Worm (Caenorhabditis elegans) whole organism, mixed stage, embryonic: ENCODE measurements around the gene ttr-1.

Experiments used
- M03D4.4 ChIP-seq: sonication (generic microtip); optimal IDR thresholded peaks from 2 replicates; lab custom pipeline; 2017; ENCODE audit warnings: mild to moderate bottlenecking, missing genetic modification characterization, missing compliant biosample characterization
- blmp-1 ChIP-seq: fragments of 150-350 bp; optimal IDR thresholded peaks from 2 replicates; lab custom pipeline; 2014; ENCODE audit warnings: missing biosample characterization, missing genetic modification characterization
- ceh-39 ChIP-seq: fragments of 150-350 bp; optimal IDR thresholded peaks from 2 replicates; lab custom pipeline; 2014; ENCODE audit warnings: missing biosample characterization, missing genetic modification characterization
- ceh-43 ChIP-seq: fragments of 200-800 bp; sonication (Bioruptor generic); optimal IDR thresholded peaks from 2 replicates; lab custom pipeline; 2018; ENCODE audit warnings: mild to moderate bottlenecking, missing genetic modification characterization, moderate library complexity, missing compliant biosample characterization
- ceh-83 ChIP-seq: fragments of 200-800 bp; sonication (Bioruptor generic); optimal IDR thresholded peaks from 2 replicates; lab custom pipeline; 2018; ENCODE audit warnings: mild to moderate bottlenecking, missing genetic modification characterization, missing compliant biosample characterization
- ces-1 ChIP-seq: fragments of 150-350 bp; optimal IDR thresholded peaks from 2 replicates; lab custom pipeline; 2014; ENCODE audit warnings: missing biosample characterization, missing genetic modification reagents, missing genetic modification characterization
- cnd-1 ChIP-seq: fragments of 200-800 bp; sonication (Bioruptor generic); optimal IDR thresholded peaks from 2 replicates; lab custom pipeline; 2018; ENCODE audit warnings: mild to moderate bottlenecking, missing genetic modification characterization, missing compliant biosample characterization
- drap-1 ChIP-seq: fragments of 200-800 bp; sonication (Bioruptor generic); optimal IDR thresholded peaks from 3 replicates; lab custom pipeline; 2018; ENCODE audit warnings: mild to moderate bottlenecking, missing genetic modification characterization, missing compliant biosample characterization
- elt-1 ChIP-seq: sonication (generic microtip); optimal IDR thresholded peaks from 2 replicates; lab custom pipeline; 2017; ENCODE audit warnings: missing genetic modification characterization, mild to moderate bottlenecking, missing compliant biosample characterization, antibody characterized with exemption, moderate library complexity, borderline replicate concordance; ENCODE audit not compliant: insufficient read depth
- elt-3 ChIP-seq: fragments of 150-350 bp; optimal IDR thresholded peaks from 2 replicates; lab custom pipeline; 2014; ENCODE audit warnings: missing biosample characterization, missing genetic modification characterization
- flh-1 ChIP-seq: fragments of 200-800 bp; sonication (Bioruptor generic); optimal IDR thresholded peaks from 2 replicates; lab custom pipeline; 2018; ENCODE audit warnings: mild to moderate bottlenecking, missing genetic modification characterization, moderate library complexity, missing compliant biosample characterization
- ham-2 ChIP-seq: fragments of 200-800 bp; sonication (Bioruptor generic); optimal IDR thresholded peaks from 2 replicates; lab custom pipeline; 2018; ENCODE audit warnings: mild to moderate bottlenecking, missing genetic modification characterization, missing compliant biosample characterization
- hlh-1 ChIP-seq: fragments of 150-350 bp; optimal IDR thresholded peaks from 2 replicates; lab custom pipeline; 2014; ENCODE audit warnings: missing biosample characterization, missing genetic modification reagents, missing genetic modification characterization
- lin-13 ChIP-seq: fragments of 150-350 bp; optimal IDR thresholded peaks from 2 replicates; lab custom pipeline; 2014; ENCODE audit warnings: missing biosample characterization, missing genetic modification characterization
- lin-32 ChIP-seq: fragments of 200-800 bp; sonication (Bioruptor generic); optimal IDR thresholded peaks from 2 replicates; lab custom pipeline; 2018; ENCODE audit warnings: mild to moderate bottlenecking, missing genetic modification characterization, missing compliant biosample characterization
- lsy-2 ChIP-seq: fragments of 150-350 bp; optimal IDR thresholded peaks from 2 replicates; lab custom pipeline; 2014; ENCODE audit warnings: missing biosample characterization, missing genetic modification characterization
- mab-5 ChIP-seq: fragments of 150-350 bp; optimal IDR thresholded peaks from 2 replicates; lab custom pipeline; 2014; ENCODE audit warnings: missing biosample characterization, missing genetic modification characterization
- mep-1 ChIP-seq: fragments of 150-350 bp; optimal IDR thresholded peaks from 2 replicates; lab custom pipeline; 2017; ENCODE audit warnings: missing biosample characterization, missing genetic modification reagents, missing genetic modification characterization, inconsistent platforms
- mls-2 ChIP-seq: sonication (generic microtip); optimal IDR thresholded peaks from 2 replicates; lab custom pipeline; 2016; ENCODE audit warnings: mild to moderate bottlenecking, missing genetic modification characterization, moderate library complexity, missing compliant biosample characterization
- nhr-12 ChIP-seq: fragments of 150-350 bp; optimal IDR thresholded peaks from 2 replicates; lab custom pipeline; 2014; ENCODE audit warnings: missing biosample characterization, missing genetic modification characterization
- nhr-2 ChIP-seq: fragments of 150-350 bp; optimal IDR thresholded peaks from 2 replicates; lab custom pipeline; 2014; ENCODE audit warnings: missing biosample characterization, missing genetic modification characterization
- nhr-237 ChIP-seq: fragments of 150-350 bp; optimal IDR thresholded peaks from 2 replicates; lab custom pipeline; 2014; ENCODE audit warnings: missing biosample characterization, missing genetic modification characterization
- nhr-28 ChIP-seq: fragments of 150-350 bp; optimal IDR thresholded peaks from 2 replicates; lab custom pipeline; 2014; ENCODE audit warnings: missing biosample characterization, missing genetic modification characterization
- nhr-76 ChIP-seq: sonication (generic microtip); optimal IDR thresholded peaks from 2 replicates; lab custom pipeline; 2017; ENCODE audit warnings: missing biosample characterization, missing genetic modification characterization
- pha-4 ChIP-seq: fragments of 150-350 bp; optimal IDR thresholded peaks from 2 replicates; lab custom pipeline; 2018; ENCODE audit warnings: missing biosample characterization, missing genetic modification reagents, missing genetic modification characterization
- sem-2 ChIP-seq: fragments of 200-800 bp; sonication (Bioruptor generic); optimal IDR thresholded peaks from 2 replicates; lab custom pipeline; 2018; ENCODE audit warnings: mild to moderate bottlenecking, missing genetic modification characterization, missing compliant biosample characterization
- snpc-4 ChIP-seq: fragments of 150-350 bp; optimal IDR thresholded peaks from 2 replicates; lab custom pipeline; 2014; ENCODE audit warnings: missing biosample characterization, missing genetic modification characterization
- sptf-1 ChIP-seq: sonication (generic microtip); optimal IDR thresholded peaks from 2 replicates; lab custom pipeline; 2017; ENCODE audit warnings: mild to moderate bottlenecking, missing genetic modification characterization, moderate library complexity, missing compliant biosample characterization
- tbx-8 ChIP-seq: fragments of 200-800 bp; sonication (Bioruptor generic); optimal IDR thresholded peaks from 2 replicates; lab custom pipeline; 2018; ENCODE audit warnings: mild to moderate bottlenecking, missing genetic modification characterization, moderate library complexity, missing compliant biosample characterization
- unc-39 ChIP-seq: fragments of 150-350 bp; optimal IDR thresholded peaks from 2 replicates; lab custom pipeline; 2014; ENCODE audit warnings: missing biosample characterization, missing genetic modification characterization
- zip-8 ChIP-seq: fragments of 150-350 bp; optimal IDR thresholded peaks from 2 replicates; lab custom pipeline; 2014; ENCODE audit warnings: missing biosample characterization, missing genetic modification characterization
- ztf-11 ChIP-seq: fragments of 150-350 bp; optimal IDR thresholded peaks from 2 replicates; lab custom pipeline; 2014; ENCODE audit warnings: missing biosample characterization, missing genetic modification characterization

The ttr-1 gene

DNA sequence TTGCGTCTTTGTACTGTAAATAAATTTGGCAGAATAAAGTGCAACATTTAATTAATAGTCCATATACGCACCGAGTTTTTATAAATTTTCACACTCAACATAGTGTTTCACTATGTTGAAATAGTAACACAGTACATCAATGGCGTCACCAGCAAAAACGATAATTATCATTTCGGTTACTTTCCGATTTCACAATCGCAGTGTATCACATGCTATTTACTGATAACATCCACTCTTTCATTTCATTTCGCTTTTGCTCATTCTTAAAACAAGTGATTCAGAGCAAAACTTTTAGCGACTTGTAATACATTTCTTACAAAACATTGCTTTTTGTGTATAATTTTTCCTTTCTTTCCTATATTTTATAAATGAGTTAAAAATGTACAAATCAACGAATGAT lies 15.2 kb upstream of the ttr-1 start, which contains the start of gene cbp-3:
Gene cbp-3 (plus strand): TSS at position 272 of the 400 bp plus-strand sequence.
- TF ChIP-seq ceh-43 (GFP tag; lab: Kevin White, UChicago) (no peak), nhr-12 (no peak), nhr-76 (tag; lab: Kevin White, UChicago) (no peak), lsy-2 (tag; lab: Kevin White, UChicago) (no peak), sptf-1 (tag; lab: Kevin White, UChicago) (no peak), nhr-237 (no peak), blmp-1 (no peak), zip-8 (no peak), mls-2 (no peak), ham-2 (GFP tag; lab: Kevin White, UChicago) (no peak), mab-5 (tag; lab: Kevin White, UChicago) (no peak), pha-4 (tag; lab: Kevin White, UChicago) (no peak), elt-3 (no peak)

DNA sequence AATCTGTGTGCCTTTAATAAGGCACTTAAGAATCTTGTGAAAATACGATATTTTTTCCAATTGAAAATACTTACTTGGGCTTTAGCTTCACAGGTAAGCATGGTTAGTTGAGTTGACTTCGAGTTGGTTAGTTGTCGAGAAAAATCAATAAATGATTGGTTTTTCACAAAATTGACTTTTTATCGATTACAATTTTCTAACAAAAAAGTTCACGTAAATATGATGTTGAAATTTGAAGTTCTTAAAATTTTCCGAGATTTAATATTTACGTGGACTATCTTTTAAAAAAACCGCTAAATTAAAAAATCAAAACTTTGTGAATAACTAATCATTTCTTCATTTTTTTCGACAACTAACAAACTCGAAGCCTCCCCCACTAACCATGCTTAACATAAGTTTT lies 8.1 kb upstream of the ttr-1 start, which contains the start of gene F40F12.3:
Gene F40F12.3 (minus strand): TSS at position 101 of the 400 bp plus-strand sequence.
- TF ChIP-seq nhr-76 (tag; lab: Kevin White, UChicago) (no peak), lin-13 (no peak), unc-39 (tag; lab: Kevin White, UChicago) (no peak), elt-3 (no peak), lsy-2 (tag; lab: Kevin White, UChicago) (no peak), ceh-43 (GFP tag; lab: Kevin White, UChicago) (no peak), ztf-11 (tag; lab: Kevin White, UChicago) (no peak)

DNA sequence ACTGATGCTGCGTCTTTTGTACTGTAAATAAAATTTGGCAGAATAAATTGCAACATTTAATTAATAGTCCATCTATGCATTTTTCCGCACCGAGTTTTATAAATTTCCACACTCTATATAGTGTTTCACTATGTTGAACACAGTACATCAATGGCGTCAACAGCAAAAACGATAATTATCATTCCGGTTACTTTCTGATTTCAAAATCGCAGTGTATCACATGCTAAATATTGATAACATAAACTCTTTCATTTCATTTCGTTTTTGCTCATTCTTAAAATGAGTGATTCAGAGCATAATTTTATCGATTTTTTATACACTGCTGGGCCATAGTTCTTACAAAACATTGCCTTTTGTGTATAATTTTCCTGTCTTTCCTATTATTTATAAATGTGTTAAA lies 6.6 kb upstream of the ttr-1 start:
- no peak for TF ChIP-seq nhr-2 (tag; lab: Kevin White, UChicago)
- no peak for TF ChIP-seq ces-1
- TF ChIP-seq ceh-43 (GFP tag; lab: Kevin White, UChicago) = no peak
- TF ChIP-seq pha-4 (tag; lab: Kevin White, UChicago) = no peak
- no peak for TF ChIP-seq tbx-8 (GFP tag; lab: Kevin White, UChicago)
- TF ChIP-seq drap-1 (GFP tag; lab: Kevin White, UChicago) = no peak
- TF ChIP-seq ceh-83 (GFP tag; lab: Kevin White, UChicago) = no peak
- TF ChIP-seq M03D4.4 (tag; lab: Kevin White, UChicago) = no peak
- TF ChIP-seq flh-1 (GFP tag; lab: Kevin White, UChicago) = no peak

DNA sequence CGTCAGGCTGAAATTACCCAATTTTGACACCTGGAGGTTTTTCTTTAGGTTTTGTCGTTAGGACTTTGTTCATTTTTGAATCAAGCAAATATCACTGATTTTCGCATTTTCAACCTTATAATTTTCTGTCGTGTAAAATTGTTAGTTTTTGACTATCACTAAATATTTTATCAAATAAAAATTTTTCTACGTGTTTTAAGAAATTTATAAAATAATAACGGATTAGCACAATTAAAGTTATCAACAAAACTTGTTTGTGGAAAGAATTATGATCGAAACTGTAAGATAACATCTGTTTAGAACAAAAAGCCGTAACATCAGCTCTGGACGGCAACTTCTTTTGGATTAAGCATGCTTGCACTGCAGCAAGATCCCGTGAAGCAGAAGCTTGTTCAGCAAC lies 6.0 kb upstream of the ttr-1 start, which contains the start of gene cbp-2:
Gene cbp-2 (plus strand): TSS at position 301 of the 400 bp plus-strand sequence.
- no peak for TF ChIP-seq sem-2 (GFP tag; lab: Kevin White, UChicago)
- TF ChIP-seq lsy-2 (tag; lab: Kevin White, UChicago) = no peak
- no peak for TF ChIP-seq elt-3
- TF ChIP-seq lin-32 = no peak
- no peak for TF ChIP-seq mab-5 (tag; lab: Kevin White, UChicago)
- no peak for TF ChIP-seq snpc-4 (tag; lab: Kevin White, UChicago)
- no peak for TF ChIP-seq ham-2 (GFP tag; lab: Kevin White, UChicago)
- no peak for TF ChIP-seq nhr-2 (tag; lab: Kevin White, UChicago)
- no peak for TF ChIP-seq tbx-8 (GFP tag; lab: Kevin White, UChicago)
- no peak for TF ChIP-seq cnd-1 (tag; lab: Kevin White, UChicago)
- no peak for TF ChIP-seq ceh-39 (tag; lab: Kevin White, UChicago)
- no peak for TF ChIP-seq lin-13
- no peak for TF ChIP-seq nhr-12
- no peak for TF ChIP-seq drap-1 (GFP tag; lab: Kevin White, UChicago)
- no peak for TF ChIP-seq mep-1 (tag; lab: Kevin White, UChicago)
- no peak for TF ChIP-seq elt-1 (tag; lab: Kevin White, UChicago)
- TF ChIP-seq blmp-1 = no peak
- no peak for TF ChIP-seq flh-1 (GFP tag; lab: Kevin White, UChicago)

DNA sequence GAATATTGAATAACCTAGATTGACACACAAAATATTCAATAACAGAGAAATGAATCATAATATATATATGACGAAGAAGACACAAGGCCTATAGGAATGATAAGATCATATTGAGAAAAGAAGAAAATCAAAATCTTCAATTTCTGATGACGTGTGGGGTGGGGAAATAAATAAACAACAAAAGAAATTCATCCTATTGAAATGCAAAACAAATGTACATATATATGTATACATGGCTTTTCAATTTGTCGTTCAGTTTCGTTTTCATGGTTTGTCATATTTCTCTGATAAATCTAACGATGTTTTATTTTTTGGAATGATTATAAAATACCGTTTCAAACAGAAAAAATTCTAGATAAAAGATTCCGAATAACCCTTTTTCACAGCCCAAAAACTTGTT lies 2.2 kb upstream of the ttr-1 start, which contains the start of gene ttr-3:
Gene ttr-3 (minus strand): TSS at position 101 of the 400 bp plus-strand sequence.
- TF ChIP-seq hlh-1 = no peak
- no peak for TF ChIP-seq blmp-1
- no peak for TF ChIP-seq mab-5 (tag; lab: Kevin White, UChicago)
- no peak for TF ChIP-seq pha-4 (tag; lab: Kevin White, UChicago)
- TF ChIP-seq ceh-39 (tag; lab: Kevin White, UChicago) = no peak
- no peak for TF ChIP-seq zip-8
- no peak for TF ChIP-seq nhr-12
- TF ChIP-seq ham-2 (GFP tag; lab: Kevin White, UChicago) = no peak
- no peak for TF ChIP-seq flh-1 (GFP tag; lab: Kevin White, UChicago)
- no peak for TF ChIP-seq mls-2
- no peak for TF ChIP-seq nhr-2 (tag; lab: Kevin White, UChicago)
- TF ChIP-seq nhr-28 (tag; lab: Kevin White, UChicago) = no peak
- no peak for TF ChIP-seq lsy-2 (tag; lab: Kevin White, UChicago)
- no peak for TF ChIP-seq cnd-1 (tag; lab: Kevin White, UChicago)
- TF ChIP-seq elt-3 = no peak
- TF ChIP-seq sptf-1 (tag; lab: Kevin White, UChicago) = no peak
- TF ChIP-seq nhr-76 (tag; lab: Kevin White, UChicago) = no peak
- TF ChIP-seq ceh-83 (GFP tag; lab: Kevin White, UChicago) = no peak
- TF ChIP-seq mep-1 (tag; lab: Kevin White, UChicago) = no peak
